Fruit fly (Drosophila melanogaster): ENCODE data around the gene Msh6.

The Msh6 gene

dm6 chr3L:15192172-15192571 lies 33.8 kb upstream of the Msh6 start:
- no peak for TF ChIP-seq spab (GFP tag; optimal IDR thresholded peaks at IDR 0.05)
- no peak for TF ChIP-seq CG15336 (GFP tag; IDR thresholded peaks at IDR 0.05)
- TF ChIP-seq Sox15 (GFP tag; optimal IDR thresholded peaks at IDR 0.05) = no peak
- TF ChIP-seq CG11762 (GFP tag; optimal IDR thresholded peaks at IDR 0.05; ENCODE audit: insufficient read depth) = no peak
- TF ChIP-seq dac (GFP tag; optimal IDR thresholded peaks at IDR 0.05) = no peak
- no peak for TF ChIP-seq CG6854 (GFP tag; optimal IDR thresholded peaks at IDR 0.05)
- TF ChIP-seq CG8119 (GFP tag; IDR thresholded peaks at IDR 0.05) = no peak
- TF ChIP-seq Blimp-1 (GFP tag; optimal IDR thresholded peaks at IDR 0.05) = no peak
- TF ChIP-seq CG10631 (GFP tag; optimal IDR thresholded peaks at IDR 0.05) = no peak
- peak; percentile 18 for TF ChIP-seq Met (GFP tag; optimal IDR thresholded peaks at IDR 0.05)
- TF ChIP-seq Lpt (GFP tag; optimal IDR thresholded peaks at IDR 0.05) = no peak
- TF ChIP-seq salr (GFP tag; optimal IDR thresholded peaks at IDR 0.05) = peak in 1 of 2 experiments; percentile 12
- TF ChIP-seq vri (GFP tag; optimal IDR thresholded peaks at IDR 0.05) = no peak
- TF ChIP-seq topi (GFP tag; optimal IDR thresholded peaks at IDR 0.05) = no peak
- no peak for TF ChIP-seq CG10669 (GFP tag; optimal IDR thresholded peaks at IDR 0.05)
- no peak for TF ChIP-seq net (GFP tag; optimal IDR thresholded peaks at IDR 0.05)
- TF ChIP-seq CG34406 (GFP tag; optimal IDR thresholded peaks at IDR 0.05) = no peak
- TF ChIP-seq pdm3 (GFP tag; optimal IDR thresholded peaks at IDR 0.05) = peak; percentile 1
- peak; percentile 18 for TF ChIP-seq svp (GFP tag)
- TF ChIP-seq CG6276 (GFP tag; optimal IDR thresholded peaks at IDR 0.05) = no peak
- no peak for TF ChIP-seq acj6 (GFP tag; optimal IDR thresholded peaks at IDR 0.05)
- TF ChIP-seq dsx (GFP tag; optimal IDR thresholded peaks at IDR 0.05; ENCODE audit: poor library complexity, severe bottlenecking) = no peak
- no peak for TF ChIP-seq cyc (GFP tag; optimal IDR thresholded peaks at IDR 0.05)
- TF ChIP-seq Hr39 (GFP tag; optimal IDR thresholded peaks at IDR 0.05) = no peak
- no peak for TF ChIP-seq CG31627 (GFP tag; optimal IDR thresholded peaks at IDR 0.05)
- no peak for TF ChIP-seq CG6792 (GFP tag; optimal IDR thresholded peaks at IDR 0.05)
- TF ChIP-seq achi (GFP tag; optimal IDR thresholded peaks at IDR 0.05) = no peak
- TF ChIP-seq esn (GFP tag; optimal IDR thresholded peaks at IDR 0.05) = peak; percentile 27
- peak; percentile 6 for TF ChIP-seq fd59A (GFP tag; optimal IDR thresholded peaks at IDR 0.05)
- no peak for TF ChIP-seq CG11902 (GFP tag; optimal IDR thresholded peaks at IDR 0.05)
- TF ChIP-seq Smox (GFP tag; optimal IDR thresholded peaks at IDR 0.05) = peak; percentile 24
- TF ChIP-seq Eip93F (GFP tag; optimal IDR thresholded peaks at IDR 0.05) = no peak
- TF ChIP-seq Sox102F (GFP tag; optimal IDR thresholded peaks at IDR 0.05) = no peak
- TF ChIP-seq Gug (GFP tag; IDR thresholded peaks at IDR 0.05) = no peak
- TF ChIP-seq lz (GFP tag; optimal IDR thresholded peaks at IDR 0.05) = no peak
- TF ChIP-seq ss (GFP tag; optimal IDR thresholded peaks at IDR 0.05) = no peak
- TF ChIP-seq CG8632 (GFP tag; optimal IDR thresholded peaks at IDR 0.05) = no peak
- TF ChIP-seq CG32006 (GFP tag; optimal IDR thresholded peaks at IDR 0.05) = peak; percentile 41
- no peak for TF ChIP-seq CG11294 (GFP tag; IDR thresholded peaks at IDR 0.05)
- TF ChIP-seq CG16779 (tag; optimal IDR thresholded peaks at IDR 0.05) = no peak
- peak; percentile 30 for TF ChIP-seq CG6808 (GFP tag; optimal IDR thresholded peaks at IDR 0.05)
- TF ChIP-seq CG4318 (GFP tag; optimal IDR thresholded peaks at IDR 0.05) = no peak
- TF ChIP-seq CG3919 (GFP tag; optimal IDR thresholded peaks at IDR 0.05) = peak; percentile 22
- TF ChIP-seq CG8319 (GFP tag; optimal IDR thresholded peaks at IDR 0.05) = no peak
- TF ChIP-seq CG9139 (GFP tag; optimal IDR thresholded peaks at IDR 0.05) = no peak
- peak; percentile 36 for TF ChIP-seq Hr4 (GFP tag; optimal IDR thresholded peaks at IDR 0.05)
- TF ChIP-seq Hr38 (GFP tag; optimal IDR thresholded peaks at IDR 0.05) = no peak
- TF ChIP-seq Eip78C (GFP tag) = peak; percentile 77
- TF ChIP-seq CG6163 (GFP tag; IDR thresholded peaks at IDR 0.05) = no peak
- TF ChIP-seq CG1621 (tag; optimal IDR thresholded peaks at IDR 0.05) = no peak
- TF ChIP-seq CG7368 (GFP tag; optimal IDR thresholded peaks at IDR 0.05) = peak; percentile 29
- no peak for TF ChIP-seq fkh (GFP tag; optimal IDR thresholded peaks at IDR 0.05)
- TF ChIP-seq OdsH (GFP tag; optimal IDR thresholded peaks at IDR 0.05) = no peak
